Worm (Caenorhabditis elegans): ENCODE data around the gene lin-24.

The lin-24 gene

ce11 chrIV:12086498-12086897 is 42.8 kb upstream of the lin-24 start:
- TF ChIP-seq lir-1 (GFP tag; conservative IDR thresholded peaks at IDR 0.05) (peak; percentile 61), lin-54 (GFP tag; optimal IDR thresholded peaks at IDR 0.05) (peak; percentile 87), mes-4 (tag; optimal IDR thresholded peaks at IDR 0.05) (peak; percentile 78), ccch-3 (GFP tag; optimal IDR thresholded peaks at IDR 0.05) (no peak), mcd-1 (GFP tag; IDR thresholded peaks at IDR 0.05) (peak; percentile 83), ets-4 (GFP tag; optimal IDR thresholded peaks at IDR 0.05) (peak; percentile 66), attf-6 (GFP tag; IDR thresholded peaks at IDR 0.05) (peak; percentile 73; the same call in 1 of the 2 replicates), F55B11.4 (tag; optimal IDR thresholded peaks at IDR 0.05; ENCODE audit: borderline replicate concordance, insufficient read depth) (no peak), C17E4.6 (GFP tag; IDR thresholded peaks at IDR 0.05) (peak; percentile 75; the same call in 1 of the 2 replicates), ztf-22 (GFP tag; optimal IDR thresholded peaks at IDR 0.05) (no peak), mel-28 (tag; optimal IDR thresholded peaks at IDR 0.05; ENCODE audit: borderline replicate concordance) (no peak), Y53G8AR.9 (GFP tag; conservative IDR thresholded peaks at IDR 0.05) (peak; percentile 68; the same call in 1 of the 2 replicates), ekl-4 (GFP tag; IDR thresholded peaks at IDR 0.05) (peak; percentile 86), efl-1 (GFP tag; optimal IDR thresholded peaks at IDR 0.05) (peak; percentile 41), hmg-1.2 (GFP tag; IDR thresholded peaks at IDR 0.05) (peak; percentile 67), rcor-1 (GFP tag; IDR thresholded peaks at IDR 0.05) (peak; percentile 86), lag-1 (GFP tag; IDR thresholded peaks at IDR 0.05) (no peak), madf-6 (GFP tag; IDR thresholded peaks at IDR 0.05) (peak; percentile 74), F22D6.2 (tag; optimal IDR thresholded peaks at IDR 0.05) (peak; percentile 29), sptf-2 (GFP tag; optimal IDR thresholded peaks at IDR 0.05) (peak; percentile 93), Y67H2A.10 (GFP tag; conservative IDR thresholded peaks at IDR 0.05) (0 out of 2 replicates have a peak, but pooled peaks have one; percentile 33), fkh-3 (tag; optimal IDR thresholded peaks at IDR 0.05) (peak; percentile 55), madf-10 (tag; optimal IDR thresholded peaks at IDR 0.05) (peak; percentile 80), egrh-3 (GFP tag; IDR thresholded peaks at IDR 0.05) (peak; percentile 59; the same call in 1 of the 2 replicates), ceh-91 (GFP tag; IDR thresholded peaks at IDR 0.05) (peak; percentile 51; the same call in 1 of the 2 replicates), lin-40 (tag; optimal IDR thresholded peaks at IDR 0.05) (peak; percentile 75), C06A6.2 (GFP tag; conservative IDR thresholded peaks at IDR 0.05) (peak; percentile 49; the same call in 1 of the 2 replicates), snpc-1.3 (tag; optimal IDR thresholded peaks at IDR 0.05; ENCODE audit: insufficient read depth) (peak; percentile 87), aptf-3 (GFP tag; IDR thresholded peaks at IDR 0.05) (peak; percentile 91), somi-1 (GFP tag; optimal IDR thresholded peaks at IDR 0.05) (peak; percentile 69), akir-1 (GFP tag; optimal IDR thresholded peaks at IDR 0.05) (no peak), rpc-1 (optimal IDR thresholded peaks at IDR 0.05) (peak; percentile 80), rpc-1 (tag; optimal IDR thresholded peaks at IDR 0.05) (peak; percentile 91), pbrm-1 (GFP tag; IDR thresholded peaks at IDR 0.05) (peak; percentile 82), zfh-2 (GFP tag; conservative IDR thresholded peaks at IDR 0.05) (peak; percentile 86), hmg-20 (GFP tag; IDR thresholded peaks at IDR 0.05) (0 out of 2 replicates have a peak, but pooled peaks have one; percentile 59), nhr-179 (tag; optimal IDR thresholded peaks at IDR 0.05) (no peak), ztf-6 (GFP tag; IDR thresholded peaks at IDR 0.05) (peak; percentile 70; the same call in 1 of the 2 replicates), ceh-58 (GFP tag; IDR thresholded peaks at IDR 0.05) (no peak), Y79H2A.3 (GFP tag; conservative IDR thresholded peaks at IDR 0.05) (no peak), F10E7.11 (tag; optimal IDR thresholded peaks at IDR 0.05) (peak; percentile 48), rec-8 (tag; optimal IDR thresholded peaks at IDR 0.05) (peak; percentile 67 to 92), nhr-120 (GFP tag; IDR thresholded peaks at IDR 0.05) (no peak), B0035.1 (tag; optimal IDR thresholded peaks at IDR 0.05) (peak; percentile 78), lin-26 (GFP tag; IDR thresholded peaks at IDR 0.05) (peak; percentile 98), bed-2 (GFP tag; IDR thresholded peaks at IDR 0.05) (peak; percentile 79), tbx-9 (tag; optimal IDR thresholded peaks at IDR 0.05; ENCODE audit: borderline replicate concordance) (peak; percentile 72), ceh-100 (GFP tag; IDR thresholded peaks at IDR 0.05) (peak; percentile 40; the same call in 1 of the 2 replicates)

Data from whole organism, young adult.